Worm (Caenorhabditis elegans) whole organism, late embryonic: ENCODE data around the gene eol-1.

ENCODE experiments used
- C08G9.2 ChIP-seq: sonication (generic microtip); optimal IDR thresholded peaks from 2 replicates; lab custom pipeline; 2016; ENCODE audit warnings: mild to moderate bottlenecking, missing genetic modification characterization, moderate library complexity, missing compliant biosample characterization
- C38D4.7 ChIP-seq: fragments of 200-800 bp; sonication (Bioruptor generic); optimal IDR thresholded peaks from 2 replicates; lab custom pipeline; 2018; ENCODE audit warnings: mild to moderate bottlenecking, missing genetic modification characterization, moderate library complexity, missing compliant biosample characterization
- F13H6.1 ChIP-seq: sonication (generic microtip); optimal IDR thresholded peaks from 2 replicates; lab custom pipeline; 2016; ENCODE audit warnings: missing genetic modification characterization, missing compliant biosample characterization
- K02D7.2 ChIP-seq: sonication (generic microtip); optimal IDR thresholded peaks from 2 replicates; lab custom pipeline; 2017; ENCODE audit warnings: mild to moderate bottlenecking, missing genetic modification characterization, missing compliant biosample characterization
- Y22D7AL.16 ChIP-seq: sonication (generic microtip); optimal IDR thresholded peaks from 2 replicates; lab custom pipeline; 2016; ENCODE audit warnings: missing genetic modification characterization, missing compliant biosample characterization
- ahr-1 ChIP-seq: sonication (generic microtip); optimal IDR thresholded peaks from 2 replicates; lab custom pipeline; 2016; ENCODE audit warnings: missing genetic modification characterization, missing compliant biosample characterization
- ceh-14 ChIP-seq: sonication (generic microtip); optimal IDR thresholded peaks from 2 replicates; lab custom pipeline; 2016; ENCODE audit warnings: missing genotype, missing genetic modification characterization, missing compliant biosample characterization
- ceh-2 ChIP-seq: sonication (generic microtip); optimal IDR thresholded peaks from 2 replicates; lab custom pipeline; 2016; ENCODE audit warnings: missing genotype, missing genetic modification characterization, missing compliant biosample characterization
- ceh-24 ChIP-seq: sonication (generic microtip); optimal IDR thresholded peaks from 2 replicates; lab custom pipeline; 2016; ENCODE audit warnings: mild to moderate bottlenecking, missing genetic modification characterization, missing compliant biosample characterization
- ceh-30 ChIP-seq: fragments of 150-350 bp; optimal IDR thresholded peaks from 2 replicates; lab custom pipeline; 2014; ENCODE audit warnings: missing biosample characterization, missing genetic modification characterization
- ceh-34 ChIP-seq: sonication (generic microtip); optimal IDR thresholded peaks from 2 replicates; lab custom pipeline; 2016; ENCODE audit warnings: mild to moderate bottlenecking, missing genetic modification characterization, missing compliant biosample characterization
- ceh-45 ChIP-seq: fragments of 200-800 bp; sonication (Bioruptor generic); IDR thresholded peaks from 2 replicates; pipeline ENCODE4 v1.3.6; 2022; ENCODE audit warnings: missing genetic modification reagents, missing genetic modification characterization, missing compliant biosample characterization
- ceh-48 ChIP-seq: sonication (generic microtip); optimal IDR thresholded peaks from 2 replicates; lab custom pipeline; 2016; ENCODE audit warnings: missing genetic modification characterization, inconsistent platforms, missing compliant biosample characterization
- ceh-6 ChIP-seq: fragments of 200-800 bp; sonication (Bioruptor generic); optimal IDR thresholded peaks from 2 replicates; lab custom pipeline; 2018; ENCODE audit warnings: mild to moderate bottlenecking, missing genetic modification characterization, missing compliant biosample characterization
- ceh-9 ChIP-seq: sonication (generic microtip); optimal IDR thresholded peaks from 2 replicates; lab custom pipeline; 2016; ENCODE audit warnings: mild to moderate bottlenecking, missing genetic modification characterization, inconsistent platforms, missing compliant biosample characterization
- dmd-4 ChIP-seq: sonication (generic microtip); optimal IDR thresholded peaks from 2 replicates; lab custom pipeline; 2016; ENCODE audit warnings: borderline replicate concordance, missing genetic modification characterization, missing compliant biosample characterization
- elt-4 ChIP-seq: sonication (generic microtip); optimal IDR thresholded peaks from 2 replicates; lab custom pipeline; 2016; ENCODE audit warnings: missing genetic modification characterization, missing compliant biosample characterization
- fax-1 ChIP-seq: sonication (generic microtip); optimal IDR thresholded peaks from 2 replicates; lab custom pipeline; 2016; ENCODE audit warnings: missing genotype, missing genetic modification characterization, missing compliant biosample characterization
- gmeb-2 ChIP-seq: sonication (generic microtip); optimal IDR thresholded peaks from 2 replicates; lab custom pipeline; 2016; ENCODE audit warnings: missing genetic modification characterization, inconsistent platforms, missing compliant biosample characterization
- hlh-13 ChIP-seq: fragments of 200-800 bp; sonication (Bioruptor generic); optimal IDR thresholded peaks from 2 replicates; lab custom pipeline; 2018; ENCODE audit warnings: mild to moderate bottlenecking, missing genetic modification characterization, missing compliant biosample characterization
- hlh-15 ChIP-seq: sonication (generic microtip); optimal IDR thresholded peaks from 2 replicates; lab custom pipeline; 2016; ENCODE audit warnings: missing genetic modification characterization, missing compliant biosample characterization
- hlh-8 ChIP-seq: sonication (generic microtip); optimal IDR thresholded peaks from 2 replicates; lab custom pipeline; 2016; ENCODE audit warnings: missing genotype, missing genetic modification characterization, missing compliant biosample characterization
- lin-11 ChIP-seq: fragments of 200-800 bp; sonication (Bioruptor generic); optimal IDR thresholded peaks from 2 replicates; lab custom pipeline; 2018; ENCODE audit warnings: mild to moderate bottlenecking, missing genetic modification characterization, missing compliant biosample characterization
- nhr-232 ChIP-seq: sonication (generic microtip); optimal IDR thresholded peaks from 2 replicates; lab custom pipeline; 2016; ENCODE audit warnings: missing genetic modification characterization, missing compliant biosample characterization
- odd-2 ChIP-seq: sonication (generic microtip); optimal IDR thresholded peaks from 2 replicates; lab custom pipeline; 2017; ENCODE audit warnings: antibody characterized with exemption, mild to moderate bottlenecking, missing genetic modification characterization, missing compliant biosample characterization
- pax-1 ChIP-seq: fragments of 150-350 bp; optimal IDR thresholded peaks from 2 replicates; lab custom pipeline; 2014; ENCODE audit warnings: missing biosample characterization, missing genetic modification characterization
- pha-4 ChIP-seq: fragments of 150-350 bp; optimal IDR thresholded peaks from 2 replicates; lab custom pipeline; 2018; ENCODE audit warnings: missing biosample characterization, missing genetic modification reagents, missing genetic modification characterization
- pros-1 ChIP-seq: fragments of 150-350 bp; optimal IDR thresholded peaks from 2 replicates; lab custom pipeline; 2014; ENCODE audit warnings: missing biosample characterization, missing genetic modification reagents, missing genetic modification characterization
- rnt-1 ChIP-seq: sonication (generic microtip); optimal IDR thresholded peaks from 2 replicates; lab custom pipeline; 2016; ENCODE audit warnings: missing genetic modification characterization, missing compliant biosample characterization
- sdc-2 ChIP-seq: sonication (generic microtip); optimal IDR thresholded peaks from 2 replicates; lab custom pipeline; 2016; ENCODE audit warnings: missing genotype, missing genetic modification characterization, missing compliant biosample characterization
- sox-4 ChIP-seq: sonication (generic microtip); optimal IDR thresholded peaks from 2 replicates; lab custom pipeline; 2017; ENCODE audit warnings: mild to moderate bottlenecking, missing genetic modification characterization, inconsistent platforms, missing compliant biosample characterization
- syd-9 ChIP-seq: sonication (generic microtip); optimal IDR thresholded peaks from 2 replicates; lab custom pipeline; 2016; ENCODE audit warnings: mild to moderate bottlenecking, missing genetic modification characterization, moderate library complexity, missing compliant biosample characterization
- tbx-2 ChIP-seq: sonication (generic microtip); optimal IDR thresholded peaks from 2 replicates; lab custom pipeline; 2016; ENCODE audit warnings: missing genetic modification characterization, missing compliant biosample characterization
- unc-3 ChIP-seq, 2 experiments: fragments of 200-800 bp in 1 of 2; sonication (Bioruptor generic) in 1 of 2; sonication (generic microtip) in 1 of 2; conservative IDR thresholded peaks in 1 of 2; optimal IDR thresholded peaks in 1 of 2; 2 replicates each; pipeline versions ENCODE4 v1.3.6 to Lab custom; 2016 to 2022; ENCODE audit warnings: missing compliant biosample characterization in 2 of 2, missing genetic modification characterization in 2 of 2, missing genetic modification reagents in 1 of 2
- unc-55 ChIP-seq: sonication (generic microtip); optimal IDR thresholded peaks from 2 replicates; lab custom pipeline; 2017; ENCODE audit warnings: missing biosample characterization, missing genetic modification reagents, missing genetic modification characterization
- unc-86 ChIP-seq: sonication (generic microtip); optimal IDR thresholded peaks from 2 replicates; lab custom pipeline; 2016; ENCODE audit warnings: missing genetic modification characterization, missing compliant biosample characterization
- zip-5 ChIP-seq: sonication (generic microtip); optimal IDR thresholded peaks from 2 replicates; lab custom pipeline; 2016; ENCODE audit warnings: missing genetic modification characterization, missing compliant biosample characterization
- ztf-16 ChIP-seq: sonication (generic microtip); optimal IDR thresholded peaks from 2 replicates; lab custom pipeline; 2017; ENCODE audit warnings: missing genetic modification characterization, missing compliant biosample characterization

Gene eol-1

DNA sequence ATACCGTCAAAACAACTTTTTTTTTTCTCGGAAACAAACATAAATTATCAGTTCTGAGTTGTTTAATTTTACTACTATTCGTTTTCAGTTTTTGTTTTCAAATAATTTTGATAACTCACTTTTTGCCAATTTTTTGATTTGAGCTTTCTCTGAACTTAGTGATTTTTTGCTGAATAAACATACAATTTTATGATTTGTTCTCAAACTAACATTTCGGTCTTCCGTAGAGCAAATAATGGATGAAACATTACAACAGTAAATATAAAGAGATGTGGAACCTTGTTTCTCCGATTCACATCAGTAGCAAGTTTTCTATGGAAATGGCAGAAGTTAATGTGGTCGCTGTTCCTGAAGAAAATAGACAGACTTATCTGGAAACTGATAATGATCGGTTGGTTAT is 31.0 kb downstream of the eol-1 start, which contains the start of gene R10D12.7:
R10D12.7 (plus strand) TSS at position 301 of the 400 bp plus-strand sequence.
- no peak for TF ChIP-seq pax-1 (tag; lab: Kevin White, UChicago)
- TF ChIP-seq, all 69 proteins: peak for 0

DNA sequence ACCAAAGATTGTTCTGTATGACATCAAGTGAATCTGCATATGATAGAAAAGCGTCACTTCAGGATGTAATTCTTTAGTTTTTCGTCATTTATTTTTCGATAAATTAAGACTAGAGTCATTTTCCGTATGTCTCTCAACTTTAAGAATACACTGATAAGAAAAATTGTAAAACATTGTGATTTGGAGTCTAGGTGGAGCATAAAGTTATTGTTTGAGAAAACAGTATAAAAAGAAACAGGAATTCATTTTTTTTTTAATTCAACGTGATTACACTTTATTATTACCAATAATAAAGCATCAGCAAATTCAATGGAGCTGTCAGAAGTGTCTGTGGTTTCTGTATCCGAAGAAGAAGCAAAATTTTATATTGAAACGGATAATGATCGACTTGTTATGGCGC is 31.7 kb downstream of the eol-1 start, which contains the start of gene R10D12.6:
R10D12.6 (plus strand) TSS at position 301 of the 400 bp plus-strand sequence.
- TF ChIP-seq sox-4 (tag; lab: Kevin White, UChicago) (no peak), rnt-1 (tag; lab: Kevin White, UChicago) (no peak), tbx-2 (tag; lab: Kevin White, UChicago) (no peak), fax-1 (tag; lab: Kevin White, UChicago) (no peak), ztf-16 (no peak), hlh-8 (no peak), dmd-4 (tag; lab: Kevin White, UChicago) (no peak), nhr-232 (tag; lab: Kevin White, UChicago) (no peak), hlh-13 (GFP tag; lab: Kevin White, UChicago) (no peak), pros-1 (tag; lab: Kevin White, UChicago) (no peak), odd-2 (no peak), syd-9 (tag; lab: Kevin White, UChicago) (no peak)

DNA sequence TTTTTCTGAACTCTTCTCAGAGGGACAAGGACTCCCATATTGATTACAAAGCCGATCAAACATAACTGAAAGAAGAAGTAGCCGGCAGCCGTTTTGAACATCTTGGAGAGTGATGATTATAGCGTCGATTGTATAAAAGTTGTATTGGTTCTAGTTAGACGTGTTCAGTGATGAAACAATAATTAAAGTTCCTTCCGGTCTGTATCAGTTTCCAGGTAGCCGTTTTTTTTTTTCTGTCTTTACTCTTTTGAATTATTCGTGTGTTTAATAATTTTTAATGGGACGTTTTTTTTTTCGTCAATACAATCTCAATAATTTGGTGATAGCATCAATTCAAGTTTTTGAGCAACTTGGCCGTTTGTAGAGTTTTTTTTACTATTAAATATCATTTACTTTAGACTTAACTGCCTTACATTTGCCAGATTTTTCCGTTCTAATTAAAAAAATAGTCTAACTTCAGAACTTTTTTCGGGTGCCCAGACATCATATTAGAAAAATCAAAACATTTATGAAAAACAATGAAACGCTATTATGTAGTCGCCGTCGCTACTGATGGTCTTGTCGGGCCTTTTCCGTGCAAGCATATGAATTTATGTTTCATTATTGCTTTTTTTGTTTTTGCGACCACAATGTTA is 34.2 kb downstream of the eol-1 start, which contains the start of the genes srx-10 and clec-226:
srx-10 (minus strand) TSS at position 101 of the 635 bp plus-strand sequence.
clec-226 (plus strand) TSS at position 585 of the 635 bp plus-strand sequence.
- no peak for TF ChIP-seq unc-86 (tag; lab: Kevin White, UChicago)
- TF ChIP-seq F13H6.1 (tag; lab: Kevin White, UChicago) = no peak
- TF ChIP-seq zip-5 (tag; lab: Kevin White, UChicago) = no peak
- TF ChIP-seq sdc-2 (tag; lab: Kevin White, UChicago) = no peak
- TF ChIP-seq ceh-2 = no peak
- TF ChIP-seq elt-4 = no peak
- TF ChIP-seq pros-1 (tag; lab: Kevin White, UChicago) = no peak
- no peak for TF ChIP-seq ceh-9
- no peak for TF ChIP-seq unc-3 (GFP tag; conservative IDR thresholded peaks at IDR 0.05; lab: Robert Waterston, UW)
- no peak for TF ChIP-seq unc-3 (tag; optimal IDR thresholded peaks at IDR 0.05; lab: Kevin White, UChicago)
- TF ChIP-seq Y22D7AL.16 (tag; lab: Kevin White, UChicago) = no peak
- no peak for TF ChIP-seq pha-4 (tag; lab: Kevin White, UChicago)
- no peak for TF ChIP-seq C38D4.7 (GFP tag; lab: Kevin White, UChicago)
- no peak for TF ChIP-seq ceh-24
- TF ChIP-seq dmd-4 (tag; lab: Kevin White, UChicago) = no peak
- no peak for TF ChIP-seq syd-9 (tag; lab: Kevin White, UChicago)
- TF ChIP-seq, all 69 proteins: peak for 0

DNA sequence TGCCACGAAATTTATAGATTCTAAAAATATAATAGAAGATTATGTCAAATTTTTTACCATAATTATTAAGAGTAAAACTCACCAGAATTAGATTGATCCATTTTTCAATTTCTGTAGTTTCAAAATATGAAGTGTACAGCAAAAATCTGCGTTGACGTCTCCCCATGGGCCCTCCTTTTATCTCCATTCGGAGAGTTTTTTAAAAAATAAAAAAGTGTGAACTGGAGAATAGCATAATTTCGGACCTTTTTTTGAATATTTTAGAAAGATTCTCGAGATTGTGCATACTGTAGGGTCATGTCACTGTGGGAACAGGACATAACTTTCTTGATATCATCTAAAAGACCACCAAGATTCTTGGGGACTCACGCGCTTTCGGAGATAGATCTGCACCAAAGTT is 38.6 kb downstream of the eol-1 start, which contains the start of gene dpr-1:
dpr-1 (minus strand) TSS at position 101 of the 400 bp plus-strand sequence.
- no peak for TF ChIP-seq unc-3 (GFP tag; conservative IDR thresholded peaks at IDR 0.05; lab: Robert Waterston, UW)
- TF ChIP-seq unc-3 (tag; optimal IDR thresholded peaks at IDR 0.05; lab: Kevin White, UChicago) = no peak
- TF ChIP-seq hlh-15 (tag; lab: Kevin White, UChicago) = no peak
- no peak for TF ChIP-seq nhr-232 (tag; lab: Kevin White, UChicago)
- no peak for TF ChIP-seq odd-2
- no peak for TF ChIP-seq ztf-16
- no peak for TF ChIP-seq K02D7.2 (tag; lab: Kevin White, UChicago)

DNA sequence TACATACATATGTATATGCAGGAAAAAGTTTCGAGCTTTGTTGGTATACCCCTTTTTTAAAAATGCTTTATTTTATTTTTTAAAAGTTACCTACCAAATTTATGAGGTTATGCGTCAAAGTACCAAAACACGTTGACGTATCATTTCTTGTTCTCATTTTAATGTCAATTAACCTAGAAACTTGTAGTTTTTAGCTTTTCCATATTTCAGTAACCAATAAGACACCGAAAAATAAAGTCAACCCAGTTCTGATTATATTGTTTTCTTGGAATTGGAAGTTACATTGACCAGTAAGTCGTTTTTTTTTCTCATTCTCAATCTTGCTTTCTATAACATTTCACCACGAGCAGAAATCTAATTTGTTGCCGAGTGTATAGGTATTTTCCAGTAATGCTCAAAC is 43.9 kb downstream of the eol-1 start, which contains the start of gene srw-145:
srw-145 (plus strand) TSS at position 301 of the 400 bp plus-strand sequence.
- TF ChIP-seq ceh-30 (tag; lab: Kevin White, UChicago) (no peak), ceh-2 (no peak), ceh-6 (GFP tag; lab: Kevin White, UChicago) (no peak), ceh-34 (tag; lab: Kevin White, UChicago) (no peak), gmeb-2 (tag; lab: Kevin White, UChicago) (no peak), C08G9.2 (tag; lab: Kevin White, UChicago) (no peak), elt-4 (no peak), unc-86 (tag; lab: Kevin White, UChicago) (no peak), ceh-14 (tag; lab: Kevin White, UChicago) (no peak), unc-55 (GFP tag; lab: Kevin White, UChicago) (no peak), ceh-45 (GFP tag; lab: Robert Waterston, UW) (no peak), ahr-1 (tag; lab: Kevin White, UChicago) (no peak), ceh-48 (tag; lab: Kevin White, UChicago) (no peak), zip-5 (tag; lab: Kevin White, UChicago) (no peak), lin-11 (tag; lab: Kevin White, UChicago) (no peak), C38D4.7 (GFP tag; lab: Kevin White, UChicago) (no peak), hlh-13 (GFP tag; lab: Kevin White, UChicago) (no peak)
- TF ChIP-seq, all 69 proteins: peak for 0
